Worm (Caenorhabditis elegans) whole organism, L4 larva: ENCODE measurements around the gene bpl-1.

Experiments
- F10B5.3 ChIP-seq: sonication (generic microtip); optimal IDR thresholded peaks from 2 replicates; lab custom pipeline; 2016; ENCODE audit warnings: mild to moderate bottlenecking, missing genetic modification characterization, missing compliant biosample characterization
- F37D6.2 ChIP-seq: sonication (generic microtip); optimal IDR thresholded peaks from 2 replicates; lab custom pipeline; 2016; ENCODE audit warnings: mild to moderate bottlenecking, missing genetic modification characterization, missing compliant biosample characterization
- F49E8.2 ChIP-seq: sonication (generic microtip); optimal IDR thresholded peaks from 2 replicates; lab custom pipeline; 2016; ENCODE audit warnings: missing compliant biosample characterization, mild to moderate bottlenecking, missing genetic modification characterization, borderline replicate concordance
- Y5F2A.4 ChIP-seq: fragments of 200-800 bp; sonication (Bioruptor generic); optimal IDR thresholded peaks from 2 replicates; lab custom pipeline; 2018; ENCODE audit warnings: mild to moderate bottlenecking, missing genetic modification characterization, missing compliant biosample characterization
- aha-1 ChIP-seq: fragments of 150-350 bp; peaks from one replicate; lab custom pipeline; 2014; ENCODE audit warnings: missing biosample characterization, missing genetic modification characterization
- arid-1 ChIP-seq: fragments of 200-800 bp; sonication (Bioruptor generic); conservative IDR thresholded peaks from 2 replicates; pipeline ENCODE4 v1.3.6; 2022; ENCODE audit warnings: missing genetic modification reagents, missing genetic modification characterization, missing compliant biosample characterization
- ceh-20 ChIP-seq: fragments of 200-800 bp; sonication (Bioruptor generic); IDR thresholded peaks from 2 replicates; pipeline ENCODE4 v1.3.6; 2022; ENCODE audit warnings: missing genetic modification reagents, missing genetic modification characterization, missing compliant biosample characterization
- ceh-32 ChIP-seq: sonication (generic microtip); optimal IDR thresholded peaks from 2 replicates; lab custom pipeline; 2016; ENCODE audit warnings: mild to moderate bottlenecking, missing genetic modification characterization, missing compliant biosample characterization; ENCODE audit not compliant: poor library complexity
- ceh-82 ChIP-seq: sonication (generic microtip); optimal IDR thresholded peaks from 2 replicates; lab custom pipeline; 2017; ENCODE audit warnings: missing biosample characterization, missing genetic modification characterization
- ces-1 ChIP-seq: fragments of 150-350 bp; sonication (generic microtip); optimal IDR thresholded peaks from 4 replicates; lab custom pipeline; 2014; ENCODE audit warnings: missing biosample characterization, missing genetic modification reagents, missing genetic modification characterization
- daf-8 ChIP-seq: fragments of 200-800 bp; sonication (Bioruptor generic); IDR thresholded peaks from 2 replicates; pipeline ENCODE4 v1.3.6; 2022; ENCODE audit warnings: missing genetic modification characterization, missing compliant biosample characterization
- dmd-6 ChIP-seq: fragments of 200-800 bp; sonication (Bioruptor generic); IDR thresholded peaks from 2 replicates; pipeline ENCODE4 v1.3.6; 2022; ENCODE audit warnings: missing genetic modification reagents, missing genetic modification characterization, missing compliant biosample characterization
- dmd-8 ChIP-seq: fragments of 200-800 bp; sonication (Bioruptor generic); IDR thresholded peaks from 2 replicates; pipeline ENCODE4 v1.3.6; 2022; ENCODE audit warnings: missing genetic modification characterization, missing compliant biosample characterization
- dpl-1 ChIP-seq: fragments of 150-350 bp; optimal IDR thresholded peaks from 2 replicates; lab custom pipeline; 2014; ENCODE audit warnings: missing biosample characterization, missing genetic modification reagents, missing genetic modification characterization
- duxl-1 ChIP-seq: sonication (generic microtip); optimal IDR thresholded peaks from 2 replicates; lab custom pipeline; 2016; ENCODE audit warnings: mild to moderate bottlenecking, missing genetic modification characterization, moderate library complexity, missing compliant biosample characterization; ENCODE audit not compliant: poor library complexity
- dve-1 ChIP-seq: sonication (generic microtip); optimal IDR thresholded peaks from 2 replicates; lab custom pipeline; 2017; ENCODE audit warnings: antibody characterized with exemption, mild to moderate bottlenecking, missing genetic modification characterization, missing compliant biosample characterization; ENCODE audit not compliant: insufficient read depth
- gei-8 ChIP-seq: fragments of 200-800 bp; sonication (Bioruptor generic); optimal IDR thresholded peaks from 2 replicates; lab custom pipeline; 2018; ENCODE audit warnings: mild to moderate bottlenecking, missing genetic modification characterization, missing compliant biosample characterization
- lin-13 ChIP-seq: fragments of 150-350 bp; optimal IDR thresholded peaks from 2 replicates; lab custom pipeline; 2014; ENCODE audit warnings: missing biosample characterization, missing genetic modification reagents, missing genetic modification characterization
- lir-3 ChIP-seq: sonication (generic microtip); optimal IDR thresholded peaks from 2 replicates; lab custom pipeline; 2016; ENCODE audit warnings: mild to moderate bottlenecking, missing genetic modification characterization, missing compliant biosample characterization
- mdl-1 ChIP-seq, 2 experiments: fragments of 150-350 bp in 1 of 2; sonication (generic microtip) in 1 of 2; optimal IDR thresholded peaks; 2 replicates each; lab custom pipeline; 2014 to 2017; ENCODE audit warnings: missing biosample characterization in 2 of 2, missing genetic modification characterization in 2 of 2
- mxl-2 ChIP-seq: fragments of 200-800 bp; sonication (Bioruptor generic); conservative IDR thresholded peaks from 2 replicates; pipeline ENCODE4 v1.3.6; 2022; ENCODE audit warnings: missing genetic modification reagents, missing genetic modification characterization, missing compliant biosample characterization
- mxl-3 ChIP-seq: fragments of 200-800 bp; sonication (Bioruptor generic); optimal IDR thresholded peaks from 2 replicates; lab custom pipeline; 2018; ENCODE audit warnings: mild to moderate bottlenecking, missing genetic modification characterization, missing compliant biosample characterization
- nhr-102 ChIP-seq: sonication (generic microtip); optimal IDR thresholded peaks from 2 replicates; lab custom pipeline; 2016; ENCODE audit warnings: mild to moderate bottlenecking, missing genetic modification characterization, moderate library complexity, missing compliant biosample characterization
- nhr-111 ChIP-seq: fragments of 200-800 bp; sonication (Bioruptor generic); optimal IDR thresholded peaks from 2 replicates; lab custom pipeline; 2018; ENCODE audit warnings: mild to moderate bottlenecking, missing genetic modification characterization, missing compliant biosample characterization
- nhr-28 ChIP-seq: fragments of 150-350 bp; optimal IDR thresholded peaks from 2 replicates; lab custom pipeline; 2014; ENCODE audit warnings: missing biosample characterization, missing genetic modification characterization
- nhr-6 ChIP-seq: fragments of 150-350 bp; optimal IDR thresholded peaks from 2 replicates; lab custom pipeline; 2014; ENCODE audit warnings: missing biosample characterization, missing genetic modification characterization
- pha-4 ChIP-seq, 2 experiments: fragments of 150-350 bp in 1 of 2; fragments of 200-800 bp in 1 of 2; sonication (Bioruptor generic) in 1 of 2; IDR thresholded peaks in 1 of 2; optimal IDR thresholded peaks in 1 of 2; 2 replicates each; pipeline versions ENCODE4 v1.3.6 to Lab custom; 2014 to 2022; ENCODE audit warnings: missing genetic modification characterization in 2 of 2, missing genetic modification reagents in 2 of 2, missing biosample characterization in 1 of 2, missing compliant biosample characterization in 1 of 2
- pqm-1 ChIP-seq: sonication (generic microtip); optimal IDR thresholded peaks from 2 replicates; lab custom pipeline; 2017; ENCODE audit warnings: missing biosample characterization, missing genetic modification characterization
- skn-1 ChIP-seq: fragments of 150-350 bp; optimal IDR thresholded peaks from 2 replicates; lab custom pipeline; 2014; ENCODE audit warnings: missing biosample characterization, missing genetic modification characterization
- snpc-1.2 ChIP-seq: fragments of 200-800 bp; sonication (Bioruptor generic); IDR thresholded peaks from 2 replicates; pipeline ENCODE4 v1.3.6; 2022; ENCODE audit warnings: missing genetic modification reagents, missing genetic modification characterization, missing compliant biosample characterization
- tag-97 ChIP-seq: fragments of 200-800 bp; sonication (Bioruptor generic); IDR thresholded peaks from 2 replicates; pipeline ENCODE4 v1.3.6; 2022; ENCODE audit warnings: missing genetic modification characterization, missing compliant biosample characterization
- tra-1 ChIP-seq: fragments of 200-800 bp; sonication (Bioruptor generic); IDR thresholded peaks from 2 replicates; pipeline ENCODE4 v1.3.6; 2022; ENCODE audit warnings: missing genetic modification reagents, missing genetic modification characterization, missing compliant biosample characterization
- unc-130 ChIP-seq: sonication (generic microtip); optimal IDR thresholded peaks from 2 replicates; lab custom pipeline; 2016; ENCODE audit warnings: missing genetic modification reagents, missing genetic modification characterization, missing compliant biosample characterization
- zfp-3 ChIP-seq: fragments of 200-800 bp; sonication (Bioruptor generic); conservative IDR thresholded peaks from 2 replicates; pipeline ENCODE4 v1.3.6; 2022; ENCODE audit warnings: missing genetic modification reagents, missing genetic modification characterization, missing compliant biosample characterization

bpl-1 gene

ce11 chrII:6241758-6242157 lies 32.3 kb upstream of the bpl-1 start, which contains the start of gene T24H7.8:
T24H7.8 (plus strand) TSS chrII:6242058.
- TF ChIP-seq skn-1 (no peak), mxl-2 (GFP tag; lab: Robert Waterston, UW) (no peak), ceh-32 (tag; lab: Kevin White, UChicago) (no peak), nhr-111 (GFP tag; lab: Kevin White, UChicago) (no peak)

- TF ChIP-seq nhr-28 (tag; lab: Kevin White, UChicago) (peak; percentile 81), mxl-3 (no peak), nhr-6 (tag; lab: Kevin White, UChicago) (peak; percentile 24), aha-1 (peak; percentile 14), mxl-2 (GFP tag; lab: Robert Waterston, UW) (no peak), snpc-1.2 (no peak), lin-13 (GFP tag; lab: Kevin White, UChicago) (no peak), mdl-1 (tag; optimal IDR thresholded peaks at IDR 0.05; lab: Kevin White, UChicago) (no peak), F37D6.2 (tag; lab: Kevin White, UChicago) (no peak), arid-1 (no peak), ceh-82 (tag; lab: Kevin White, UChicago) (no peak), ces-1 (GFP tag; lab: Kevin White, UChicago) (no peak), dmd-8 (GFP tag; lab: Robert Waterston, UW) (no peak), tag-97 (GFP tag; lab: Robert Waterston, UW) (no peak), duxl-1 (tag; lab: Kevin White, UChicago) (no peak), F49E8.2 (tag; lab: Kevin White, UChicago) (no peak), ceh-32 (tag; lab: Kevin White, UChicago) (no peak), F10B5.3 (no peak), dmd-6 (GFP tag; lab: Robert Waterston, UW) (no peak), dpl-1 (GFP tag; lab: Kevin White, UChicago) (no peak), pqm-1 (peak; percentile 89), Y5F2A.4 (GFP tag; lab: Kevin White, UChicago) (no peak), nhr-102 (no peak), dve-1 (tag; lab: Kevin White, UChicago) (peak; percentile 12)
- TF ChIP-seq, all 104 proteins: peak for 5
Measured at ce11 chrII:6244171-6244570, 29.8 kb upstream of the bpl-1 start, which contains the start of gene tat-4. tat-4 (minus strand) TSS chrII:6244287.

- no peak for TF ChIP-seq gei-8 (GFP tag; lab: Kevin White, UChicago)
- TF ChIP-seq pha-4 (GFP tag; IDR thresholded peaks at IDR 0.05; lab: Robert Waterston, UW): no peak
- TF ChIP-seq pha-4 (tag; optimal IDR thresholded peaks at IDR 0.05; lab: Kevin White, UChicago): no peak
- no peak for TF ChIP-seq F37D6.2 (tag; lab: Kevin White, UChicago)
- no peak for TF ChIP-seq daf-8 (GFP tag; lab: Robert Waterston, UW)
- TF ChIP-seq tra-1 (GFP tag; lab: Robert Waterston, UW): no peak
- no peak for TF ChIP-seq ceh-32 (tag; lab: Kevin White, UChicago)
- no peak for TF ChIP-seq lir-3
- TF ChIP-seq dpl-1 (GFP tag; lab: Kevin White, UChicago): peak; percentile 58
Measured at ce11 chrII:6245199-6245702, 28.8 kb upstream of the bpl-1 start, which contains the start of gene blos-4. blos-4 (plus strand) TSS chrII:6245249.

DNA sequence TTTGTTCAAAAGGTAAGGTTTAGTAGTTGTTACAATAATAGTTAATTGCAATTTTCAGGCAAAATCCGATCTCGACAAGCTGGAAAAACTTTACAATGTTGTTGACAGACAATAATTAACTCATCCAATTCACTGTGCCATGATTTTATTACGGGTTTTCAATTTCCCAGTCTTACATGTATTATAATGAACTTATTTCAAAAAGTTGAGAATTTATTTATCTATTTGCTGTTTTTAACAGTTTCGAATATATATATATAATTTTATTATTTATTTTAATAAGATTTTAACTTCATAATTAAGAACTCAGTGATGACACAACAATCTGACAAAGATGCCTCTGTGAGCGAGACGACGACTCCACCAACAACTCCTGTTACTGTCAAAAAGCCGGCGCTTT lies 28.0 kb upstream of the bpl-1 start, which contains the start of gene lelo-1:
TSS of gene lelo-1 (plus strand) at position 301 of the 400 bp plus-strand sequence.
- TF ChIP-seq ceh-20 (GFP tag; lab: Robert Waterston, UW): no peak
- TF ChIP-seq unc-130 (GFP tag; lab: Kevin White, UChicago): no peak
- no peak for TF ChIP-seq zfp-3 (GFP tag; lab: Robert Waterston, UW)
- no peak for TF ChIP-seq pha-4 (GFP tag; IDR thresholded peaks at IDR 0.05; lab: Robert Waterston, UW)
- TF ChIP-seq pha-4 (tag; optimal IDR thresholded peaks at IDR 0.05; lab: Kevin White, UChicago): no peak
- TF ChIP-seq F10B5.3: no peak
